Fruit fly (Drosophila melanogaster): ENCODE measurements around the gene CG44040.

- TF ChIP-seq ovo (GFP tag; optimal IDR thresholded peaks at IDR 0.05): no peak
- no peak for TF ChIP-seq CG1620 (GFP tag; optimal IDR thresholded peaks at IDR 0.05)
- no peak for TF ChIP-seq CG7045 (GFP tag; optimal IDR thresholded peaks at IDR 0.05)
- TF ChIP-seq tj (GFP tag; optimal IDR thresholded peaks at IDR 0.05): no peak
- no peak for TF ChIP-seq kay (GFP tag; ENCODE audit: borderline replicate concordance)
These were observed 18.9 kb downstream of the CG44040 start for dm6 chr3R:15339111-15339510.

All from whole organism, adult.